Worm (Caenorhabditis elegans) whole organism, L4 larva: ENCODE measurements around the gene Y73F8A.20.
A peak's percentile ranks its signal among the peaks of the same experiment; 100 is the strongest.

ENCODE experiments used
- F37D6.2 ChIP-seq: sonication (generic microtip); optimal IDR thresholded peaks from 2 replicates; lab custom pipeline; 2016; ENCODE audit warnings: mild to moderate bottlenecking, missing genetic modification characterization, missing compliant biosample characterization
- ceh-82 ChIP-seq: sonication (generic microtip); optimal IDR thresholded peaks from 2 replicates; lab custom pipeline; 2017; ENCODE audit warnings: missing biosample characterization, missing genetic modification characterization
- daf-19 ChIP-seq: fragments of 200-800 bp; sonication (Bioruptor generic); conservative IDR thresholded peaks from 2 replicates; pipeline ENCODE4 v1.3.6; 2022; ENCODE audit warnings: missing genetic modification characterization, missing compliant biosample characterization
- dmd-6 ChIP-seq: fragments of 200-800 bp; sonication (Bioruptor generic); IDR thresholded peaks from 2 replicates; pipeline ENCODE4 v1.3.6; 2022; ENCODE audit warnings: missing genetic modification reagents, missing genetic modification characterization, missing compliant biosample characterization
- mdl-1 ChIP-seq, 2 experiments: fragments of 150-350 bp in 1 of 2; sonication (generic microtip) in 1 of 2; optimal IDR thresholded peaks; 2 replicates each; lab custom pipeline; 2014 to 2017; ENCODE audit warnings: missing biosample characterization in 2 of 2, missing genetic modification characterization in 2 of 2
- nhr-11 ChIP-seq: fragments of 150-350 bp; optimal IDR thresholded peaks from 2 replicates; lab custom pipeline; 2014; ENCODE audit warnings: missing biosample characterization, missing genetic modification characterization
- nhr-48 ChIP-seq: sonication (generic microtip); optimal IDR thresholded peaks from 2 replicates; lab custom pipeline; 2016; ENCODE audit warnings: mild to moderate bottlenecking, missing genetic modification characterization, missing compliant biosample characterization
- skn-1 ChIP-seq: fragments of 150-350 bp; optimal IDR thresholded peaks from 2 replicates; lab custom pipeline; 2014; ENCODE audit warnings: missing biosample characterization, missing genetic modification characterization
- unc-62 ChIP-seq, 3 experiments: fragments of 150-350 bp in 1 of 3; sonication (generic microtip); optimal IDR thresholded peaks in 2 of 3; peaks in 1 of 3; 1 replicate in 1 of 3; 2 replicates in 2 of 3; lab custom pipeline; 2014 to 2017; ENCODE audit warnings: missing biosample characterization in 3 of 3, missing genetic modification characterization in 3 of 3, missing genetic modification reagents in 3 of 3, missing genotype in 1 of 3

ce11 chrIV:15385181-15385580, 6.9 kb downstream of the Y73F8A.20 start:
- peak; percentile 71 for TF ChIP-seq nhr-48
- TF ChIP-seq nhr-11 (tag; lab: Kevin White, UChicago), result no peak
- TF ChIP-seq skn-1 (tag; lab: Kevin White, UChicago), result no peak
- TF ChIP-seq daf-19 (GFP tag; lab: Robert Waterston, UW), result no peak
- no peak for TF ChIP-seq ceh-82 (tag; lab: Kevin White, UChicago)
- peak; percentile 81; the same call in 1 of the 2 replicates for TF ChIP-seq dmd-6 (GFP tag; lab: Robert Waterston, UW)
- no peak for TF ChIP-seq unc-62 (GFP tag; optimal IDR thresholded peaks at IDR 0.05 in 1 of 2; lab: Kevin White, UChicago)
- no peak for TF ChIP-seq unc-62 (tag; optimal IDR thresholded peaks at IDR 0.05; lab: Kevin White, UChicago)
- no peak for TF ChIP-seq F37D6.2
- no peak for TF ChIP-seq mdl-1 (tag; optimal IDR thresholded peaks at IDR 0.05; lab: Kevin White, UChicago)
